Worm (Caenorhabditis elegans) whole organism, young adult: ENCODE data around the gene D1086.9.

Source experiments
- F10E7.11 ChIP-seq: sonication (generic microtip); optimal IDR thresholded peaks from 2 replicates; lab custom pipeline; 2017; ENCODE audit warnings: mild to moderate bottlenecking, missing genetic modification characterization, moderate library complexity, missing compliant biosample characterization
- F23B12.7 ChIP-seq: sonication (generic microtip); optimal IDR thresholded peaks from 2 replicates; lab custom pipeline; 2017; ENCODE audit warnings: missing genetic modification characterization, mild to moderate bottlenecking, missing compliant biosample characterization, antibody characterized with exemption, moderate library complexity; ENCODE audit not compliant: insufficient read depth
- F33H1.4 ChIP-seq: fragments of 200-800 bp; sonication (Bioruptor generic); IDR thresholded peaks from 2 replicates; pipeline ENCODE4 v1.3.6; 2022; ENCODE audit warnings: missing genetic modification reagents, missing genetic modification characterization, missing compliant biosample characterization
- F49E8.2 ChIP-seq: sonication (generic microtip); optimal IDR thresholded peaks from 3 replicates; lab custom pipeline; 2017; ENCODE audit warnings: missing genetic modification characterization, mild to moderate bottlenecking, missing compliant biosample characterization, antibody characterized with exemption, moderate library complexity; ENCODE audit not compliant: insufficient read depth
- F57A8.1 ChIP-seq: fragments of 200-800 bp; sonication (Bioruptor generic); optimal IDR thresholded peaks from 2 replicates; lab custom pipeline; 2018; ENCODE audit warnings: mild to moderate bottlenecking, missing genetic modification characterization, moderate library complexity, missing compliant biosample characterization
- ZK185.1 ChIP-seq: sonication (generic microtip); optimal IDR thresholded peaks from 2 replicates; lab custom pipeline; 2016; ENCODE audit warnings: mild to moderate bottlenecking, missing genetic modification characterization, missing compliant biosample characterization; ENCODE audit not compliant: poor library complexity, severe bottlenecking
- athp-1 ChIP-seq: sonication (generic microtip); optimal IDR thresholded peaks from 2 replicates; lab custom pipeline; 2017; ENCODE audit warnings: mild to moderate bottlenecking, missing genetic modification characterization, missing compliant biosample characterization
- attf-3 ChIP-seq: fragments of 200-800 bp; sonication (Bioruptor generic); conservative IDR thresholded peaks from 2 replicates; pipeline ENCODE4 v1.3.6; 2022; ENCODE audit warnings: missing genetic modification reagents, missing genetic modification characterization, missing compliant biosample characterization
- attf-6 ChIP-seq: fragments of 200-800 bp; sonication (Bioruptor generic); IDR thresholded peaks from 2 replicates; pipeline ENCODE4 v1.3.6; 2022; ENCODE audit warnings: missing genetic modification reagents, missing genetic modification characterization, missing compliant biosample characterization
- cebp-1 ChIP-seq, 2 experiments: fragments of 200-800 bp in 1 of 2; sonication (Bioruptor generic) in 1 of 2; sonication (generic microtip) in 1 of 2; IDR thresholded peaks in 1 of 2; optimal IDR thresholded peaks in 1 of 2; 2 replicates each; pipeline versions ENCODE4 v1.3.6 to Lab custom; 2017 to 2022; ENCODE audit warnings: missing compliant biosample characterization in 2 of 2, missing genetic modification characterization in 2 of 2, mild to moderate bottlenecking in 1 of 2, missing genetic modification reagents in 1 of 2, moderate library complexity in 1 of 2
- cebp-2 ChIP-seq: fragments of 200-800 bp; sonication (Bioruptor generic); IDR thresholded peaks from 2 replicates; pipeline ENCODE4 v1.3.6; 2022; ENCODE audit warnings: missing genetic modification characterization, missing compliant biosample characterization
- chd-7 ChIP-seq: sonication (generic microtip); optimal IDR thresholded peaks from 2 replicates; lab custom pipeline; 2016; ENCODE audit warnings: mild to moderate bottlenecking, missing genetic modification characterization, moderate library complexity, missing compliant biosample characterization
- die-1 ChIP-seq: sonication (generic microtip); optimal IDR thresholded peaks from 2 replicates; lab custom pipeline; 2016; ENCODE audit warnings: missing genotype, mild to moderate bottlenecking, missing genetic modification characterization, missing compliant biosample characterization
- dpff-1 ChIP-seq: sonication (generic microtip); optimal IDR thresholded peaks from 2 replicates; lab custom pipeline; 2017; ENCODE audit warnings: mild to moderate bottlenecking, missing genetic modification characterization, missing compliant biosample characterization
- dpl-1 ChIP-seq: fragments of 150-350 bp; optimal IDR thresholded peaks from 2 replicates; lab custom pipeline; 2014; ENCODE audit warnings: missing biosample characterization, missing genetic modification reagents, missing genetic modification characterization
- egl-18 ChIP-seq: fragments of 200-800 bp; sonication (Bioruptor generic); IDR thresholded peaks from 2 replicates; pipeline ENCODE4 v1.3.6; 2022; ENCODE audit warnings: missing genetic modification reagents, missing genetic modification characterization, missing compliant biosample characterization
- egl-44 ChIP-seq: fragments of 200-800 bp; sonication (Bioruptor generic); IDR thresholded peaks from 2 replicates; pipeline ENCODE4 v1.3.6; 2022; ENCODE audit warnings: missing genetic modification reagents, missing genetic modification characterization, missing compliant biosample characterization
- ekl-4 ChIP-seq: fragments of 200-800 bp; sonication (Bioruptor generic); IDR thresholded peaks from 2 replicates; pipeline ENCODE4 v1.3.6; 2022; ENCODE audit warnings: missing genetic modification reagents, missing genetic modification characterization, missing compliant biosample characterization
- hlh-12 ChIP-seq: sonication (generic microtip); optimal IDR thresholded peaks from 2 replicates; lab custom pipeline; 2016; ENCODE audit warnings: missing genetic modification characterization, missing compliant biosample characterization
- hmg-1.2 ChIP-seq: fragments of 200-800 bp; sonication (Bioruptor generic); IDR thresholded peaks from 2 replicates; pipeline ENCODE4 v1.3.6; 2022; ENCODE audit warnings: missing genetic modification reagents, missing genetic modification characterization, missing compliant biosample characterization
- lin-35 ChIP-seq, 3 experiments: fragments of 150-350 bp in 2 of 3; sonication (generic microtip) in 1 of 3; optimal IDR thresholded peaks; 2 replicates each; lab custom pipeline; 2014 to 2018; ENCODE audit warnings: missing biosample characterization in 3 of 3, missing genetic modification characterization in 3 of 3, missing genetic modification reagents in 3 of 3
- lin-40 ChIP-seq: sonication (generic microtip); optimal IDR thresholded peaks from 2 replicates; lab custom pipeline; 2016; ENCODE audit warnings: missing genetic modification characterization, mild to moderate bottlenecking, missing compliant biosample characterization, missing genotype, missing genetic modification reagents
- madf-6 ChIP-seq: fragments of 200-800 bp; sonication (Bioruptor generic); IDR thresholded peaks from 2 replicates; pipeline ENCODE4 v1.3.6; 2022; ENCODE audit warnings: missing genetic modification reagents, missing genetic modification characterization, missing compliant biosample characterization
- mxl-1 ChIP-seq: sonication (generic microtip); optimal IDR thresholded peaks from 2 replicates; lab custom pipeline; 2016; ENCODE audit warnings: missing genetic modification characterization, missing compliant biosample characterization
- nfya-1 ChIP-seq: sonication (generic microtip); optimal IDR thresholded peaks from 2 replicates; lab custom pipeline; 2017; ENCODE audit warnings: antibody characterized with exemption, missing compliant biosample characterization, missing genetic modification characterization, borderline replicate concordance; ENCODE audit not compliant: insufficient read depth
- nhr-179 ChIP-seq: sonication (generic microtip); optimal IDR thresholded peaks from 2 replicates; lab custom pipeline; 2016; ENCODE audit warnings: mild to moderate bottlenecking, missing genetic modification characterization, missing compliant biosample characterization
- nhr-80 ChIP-seq: sonication (generic microtip); optimal IDR thresholded peaks from 2 replicates; lab custom pipeline; 2016; ENCODE audit warnings: missing genetic modification characterization, missing compliant biosample characterization
- pha-4 ChIP-seq: fragments of 150-350 bp; sonication (generic microtip); optimal IDR thresholded peaks from 2 replicates; lab custom pipeline; 2014; ENCODE audit warnings: missing biosample characterization, missing genetic modification reagents, missing genetic modification characterization
- repo-1 ChIP-seq: sonication (generic microtip); optimal IDR thresholded peaks from 2 replicates; lab custom pipeline; 2017; ENCODE audit warnings: mild to moderate bottlenecking, missing genetic modification characterization, missing compliant biosample characterization
- snpc-1.1 ChIP-seq: sonication (generic microtip); optimal IDR thresholded peaks from 2 replicates; lab custom pipeline; 2017; ENCODE audit warnings: missing genetic modification characterization, mild to moderate bottlenecking, missing compliant biosample characterization, antibody characterized with exemption, moderate library complexity, missing genotype, missing genetic modification reagents; ENCODE audit not compliant: insufficient read depth
- somi-1 ChIP-seq: fragments of 200-800 bp; sonication (Bioruptor generic); optimal IDR thresholded peaks from 2 replicates; lab custom pipeline; 2018; ENCODE audit warnings: mild to moderate bottlenecking, missing genetic modification characterization, missing compliant biosample characterization
- unc-130 ChIP-seq: sonication (generic microtip); optimal IDR thresholded peaks from 2 replicates; lab custom pipeline; 2016; ENCODE audit warnings: missing genetic modification reagents, missing genetic modification characterization, missing compliant biosample characterization

Gene D1086.9

DNA sequence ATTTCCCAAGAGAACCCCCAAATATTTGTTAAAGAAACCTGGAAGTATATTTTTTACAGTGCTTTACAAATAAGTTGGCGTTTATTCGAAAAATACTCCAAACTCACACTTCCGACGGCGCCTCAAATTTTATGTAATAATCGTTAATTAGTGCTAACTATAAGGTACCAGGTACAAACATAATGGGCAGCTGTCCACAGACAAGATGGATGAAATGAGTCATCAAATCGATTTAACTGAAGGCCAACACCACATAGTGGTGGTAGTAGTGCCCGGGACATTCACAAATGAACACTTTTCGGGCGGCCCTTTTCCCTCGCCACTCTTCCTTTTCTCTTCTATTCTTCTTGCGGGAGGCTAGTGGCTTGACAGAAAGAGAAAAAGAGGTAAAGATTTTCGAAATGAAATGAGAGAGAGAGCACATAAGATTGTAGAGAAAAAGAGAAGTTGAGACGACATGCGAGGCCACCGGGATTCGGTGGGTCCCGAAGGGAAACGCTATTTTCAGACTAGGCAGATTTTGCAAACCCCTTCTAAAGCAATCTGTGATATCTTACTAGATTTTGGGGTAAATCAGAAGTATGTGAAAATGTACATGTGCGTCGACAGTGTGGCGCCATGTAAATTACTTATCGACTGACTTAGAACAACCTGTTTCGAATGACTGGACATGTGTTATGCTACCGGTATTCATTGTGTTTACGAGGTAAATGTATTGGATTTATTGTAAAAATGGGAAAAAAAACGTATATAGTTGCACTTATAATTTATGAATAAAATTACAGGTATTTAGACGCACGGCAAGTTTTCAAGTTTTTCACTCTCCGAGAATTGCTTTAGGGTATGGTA is 35.4 kb downstream of the D1086.9 start:
- TF ChIP-seq repo-1 = no peak
- TF ChIP-seq athp-1 (tag; lab: Kevin White, UChicago) = no peak
- TF ChIP-seq nfya-1 = no peak
- TF ChIP-seq unc-130 (GFP tag; lab: Kevin White, UChicago) = no peak
- no peak for TF ChIP-seq ZK185.1 (tag; lab: Kevin White, UChicago)
- TF ChIP-seq dpl-1 (GFP tag; lab: Kevin White, UChicago) = no peak
- no peak for TF ChIP-seq F49E8.2
- TF ChIP-seq egl-18 (GFP tag; lab: Robert Waterston, UW) = no peak
- no peak for TF ChIP-seq F10E7.11 (tag; lab: Kevin White, UChicago)
- no peak for TF ChIP-seq egl-44 (GFP tag; lab: Robert Waterston, UW)
- no peak for TF ChIP-seq somi-1 (GFP tag; lab: Kevin White, UChicago)
- no peak for TF ChIP-seq nhr-179 (tag; lab: Kevin White, UChicago)
- TF ChIP-seq chd-7 (tag; lab: Kevin White, UChicago) = no peak
- no peak for TF ChIP-seq attf-6
- TF ChIP-seq F57A8.1 = no peak
- no peak for TF ChIP-seq lin-35 (GFP tag; optimal IDR thresholded peaks at IDR 0.05; lab: Kevin White, UChicago)
- no peak for TF ChIP-seq hlh-12 (tag; lab: Kevin White, UChicago)
- no peak for TF ChIP-seq madf-6 (GFP tag; lab: Robert Waterston, UW)
- no peak for TF ChIP-seq pha-4 (tag; lab: Kevin White, UChicago)
- TF ChIP-seq attf-3 = no peak

DNA sequence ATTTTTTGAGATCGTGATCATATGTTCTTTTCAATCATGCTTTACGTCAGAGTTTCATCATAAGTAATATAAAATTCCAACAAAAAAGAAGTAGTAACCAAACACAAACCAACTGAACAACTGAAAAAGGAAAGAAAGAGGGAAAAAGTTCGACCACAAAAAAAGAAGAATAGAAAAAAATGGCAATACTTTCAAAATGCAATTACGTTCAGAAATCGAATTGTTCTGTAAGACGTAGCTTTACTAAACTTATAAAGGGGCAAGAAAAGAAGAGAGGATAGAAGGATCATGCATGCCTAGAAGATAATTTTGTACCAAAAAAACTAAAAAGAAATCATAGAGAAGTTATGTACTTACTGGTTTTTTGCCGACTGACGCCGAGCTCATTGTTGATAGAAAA is 36.7 kb downstream of the D1086.9 start:
- TF ChIP-seq dpff-1 = no peak
- no peak for TF ChIP-seq cebp-1 (GFP tag; IDR thresholded peaks at IDR 0.05; lab: Robert Waterston, UW)
- peak; percentile 47 for TF ChIP-seq cebp-1 (tag; optimal IDR thresholded peaks at IDR 0.05; lab: Kevin White, UChicago)
- TF ChIP-seq F57A8.1 = no peak
- no peak for TF ChIP-seq snpc-1.1 (tag; lab: Kevin White, UChicago)
- no peak for TF ChIP-seq cebp-2 (GFP tag; lab: Robert Waterston, UW)
- no peak for TF ChIP-seq F33H1.4 (GFP tag; lab: Robert Waterston, UW)
- no peak for TF ChIP-seq die-1 (tag; lab: Kevin White, UChicago)
- TF ChIP-seq nhr-80 = no peak

ce11 chrV:14141846-14142245 is 37.8 kb downstream of the D1086.9 start:
- TF ChIP-seq F23B12.7 (tag; lab: Kevin White, UChicago) (no peak), mxl-1 (tag; lab: Kevin White, UChicago) (no peak), lin-35 (GFP tag; optimal IDR thresholded peaks at IDR 0.05; lab: Kevin White, UChicago) (no peak)

ce11 chrV:14143634-14144033 is 39.6 kb downstream of the D1086.9 start:
- TF ChIP-seq hmg-1.2 (GFP tag; lab: Robert Waterston, UW) = peak; percentile 38; the same call in 1 of the 2 replicates
- no peak for TF ChIP-seq nhr-80
- no peak for TF ChIP-seq ekl-4 (GFP tag; lab: Robert Waterston, UW)
- TF ChIP-seq lin-40 = peak; percentile 13
- TF ChIP-seq, all 124 proteins: peak for 2
